Worm (Caenorhabditis elegans): ENCODE measurements around the gene gid-8.

gid-8 gene

ce11 chrV:1491510-1491909, 24.0 kb downstream of the gid-8 start, which contains the start of gene C38C3.6:
C38C3.6 (minus strand) TSS chrV:1491610.
- no peak for TF ChIP-seq mdl-1 (tag; optimal IDR thresholded peaks at IDR 0.05)
- no peak for TF ChIP-seq fkh-4 (tag; optimal IDR thresholded peaks at IDR 0.05; ENCODE audit: borderline replicate concordance)

DNA sequence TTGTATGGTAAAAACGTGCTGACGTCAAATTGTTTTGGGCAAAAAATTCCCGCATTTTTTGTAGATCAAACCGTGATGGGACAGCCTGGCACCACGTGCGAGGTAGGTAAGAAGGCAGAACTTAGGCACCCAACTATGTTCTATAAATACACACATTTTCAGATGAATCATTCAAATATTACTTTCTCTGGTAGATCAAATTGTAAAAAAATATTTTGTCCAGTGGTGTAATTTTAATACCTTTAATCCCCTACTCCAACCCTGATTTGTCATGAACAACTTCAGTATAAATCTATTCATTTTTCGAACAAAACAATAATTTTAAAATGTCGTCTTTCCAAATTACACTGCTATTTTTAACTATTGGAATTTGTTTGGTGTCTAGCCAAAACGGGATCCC, 26.9 kb downstream of the gid-8 start, which contains the start of gene spig-7:
TSS of gene spig-7 (plus strand) at position 301 of the 400 bp plus-strand sequence.
- TF ChIP-seq mef-2 (tag; optimal IDR thresholded peaks at IDR 0.05), result no peak
- no peak for TF ChIP-seq mdl-1 (tag; optimal IDR thresholded peaks at IDR 0.05)
- TF ChIP-seq nhr-71 (tag; optimal IDR thresholded peaks at IDR 0.05), result no peak
- no peak for TF ChIP-seq fos-1 (tag; optimal IDR thresholded peaks at IDR 0.05)

DNA sequence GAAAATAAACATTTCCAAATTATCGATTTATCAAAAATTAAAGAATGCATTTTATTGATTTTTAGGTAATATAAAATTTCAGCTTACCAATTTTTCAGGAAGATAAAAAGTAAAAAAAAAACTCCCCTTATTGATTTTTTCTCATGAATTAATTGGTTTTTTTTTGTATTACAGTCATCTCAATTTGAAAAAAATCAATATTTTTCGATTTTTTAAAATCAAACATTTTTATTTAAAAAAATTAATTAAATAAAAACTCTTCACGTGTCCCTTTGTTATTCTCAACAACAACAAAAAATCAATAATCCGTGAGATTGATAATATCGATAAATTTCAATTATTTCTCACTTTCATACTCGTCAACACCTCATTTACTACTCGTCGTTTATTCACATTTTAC, 27.8 kb downstream of the gid-8 start, which contains the start of gene C38C3.3:
TSS of gene C38C3.3 (plus strand) at position 301 of the 400 bp plus-strand sequence.
- no peak for TF ChIP-seq C16A3.4 (tag; optimal IDR thresholded peaks at IDR 0.05)

- TF ChIP-seq mef-2 (tag; optimal IDR thresholded peaks at IDR 0.05) (no peak), nhr-28 (tag; optimal IDR thresholded peaks at IDR 0.05) (no peak), alr-1 (tag; optimal IDR thresholded peaks at IDR 0.05; ENCODE audit: borderline replicate concordance) (no peak), tbx-2 (tag; optimal IDR thresholded peaks at IDR 0.05) (no peak), nhr-71 (tag; optimal IDR thresholded peaks at IDR 0.05) (no peak), unc-62 (GFP tag; optimal IDR thresholded peaks at IDR 0.05) (no peak), nhr-20 (tag; optimal IDR thresholded peaks at IDR 0.05) (no peak), C16A3.4 (tag; optimal IDR thresholded peaks at IDR 0.05) (no peak), vab-15 (tag; optimal IDR thresholded peaks at IDR 0.05) (no peak), fkh-8 (tag; optimal IDR thresholded peaks at IDR 0.05) (no peak), C04F5.9 (tag; optimal IDR thresholded peaks at IDR 0.05) (no peak)
Measured at ce11 chrV:1495752-1496151, 28.2 kb downstream of the gid-8 start.

- TF ChIP-seq fos-1 (tag; optimal IDR thresholded peaks at IDR 0.05) (no peak), lin-35 (GFP tag; optimal IDR thresholded peaks at IDR 0.05) (no peak), snu-23 (GFP tag; optimal IDR thresholded peaks at IDR 0.05) (no peak), pax-3 (tag; optimal IDR thresholded peaks at IDR 0.05) (no peak), efl-1 (optimal IDR thresholded peaks at IDR 0.05) (no peak), efl-1 (GFP tag; optimal IDR thresholded peaks at IDR 0.05 in 1 of 2) (no peak), fkh-10 (GFP tag; optimal IDR thresholded peaks at IDR 0.05) (no peak), nhr-28 (tag; optimal IDR thresholded peaks at IDR 0.05) (no peak), nhr-90 (tag; optimal IDR thresholded peaks at IDR 0.05; ENCODE audit: poor library complexity) (no peak), ceh-82 (tag; optimal IDR thresholded peaks at IDR 0.05) (no peak), lsy-2 (tag; optimal IDR thresholded peaks at IDR 0.05) (no peak), pag-3 (tag; optimal IDR thresholded peaks at IDR 0.05; ENCODE audit: borderline replicate concordance, insufficient read depth) (no peak), egl-13 (tag; optimal IDR thresholded peaks at IDR 0.05) (no peak), nhr-12 (tag; optimal IDR thresholded peaks at IDR 0.05) (no peak), dsc-1 (tag; optimal IDR thresholded peaks at IDR 0.05) (no peak)
Measured at ce11 chrV:1499140-1499539, 31.6 kb downstream of the gid-8 start, which contains the start of gene sru-27. sru-27 (plus strand) TSS chrV:1499440.

DNA sequence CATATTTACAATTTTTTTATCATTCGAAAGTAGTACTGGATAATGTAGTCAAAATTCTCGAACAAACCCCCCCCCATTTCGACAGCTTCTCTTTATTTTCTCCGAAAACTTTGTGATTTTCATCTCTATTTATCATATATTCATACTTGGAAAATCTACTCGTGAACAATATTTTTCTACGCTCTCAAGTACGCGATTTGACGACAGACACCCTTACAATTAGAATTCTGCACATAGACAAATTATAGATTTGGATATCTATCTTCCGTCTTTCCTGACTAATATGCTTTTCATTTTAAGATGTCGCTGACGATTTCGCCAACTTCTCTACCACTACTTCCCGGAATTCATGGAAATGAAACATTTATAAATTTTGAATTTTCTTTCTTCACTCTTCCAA, 38.5 kb downstream of the gid-8 start, which contains the start of gene sru-28:
TSS of gene sru-28 (plus strand) at position 301 of the 400 bp plus-strand sequence.
- TF ChIP-seq pax-3 (tag; optimal IDR thresholded peaks at IDR 0.05) (no peak), pqm-1 (tag; optimal IDR thresholded peaks at IDR 0.05) (no peak), zip-4 (GFP tag; optimal IDR thresholded peaks at IDR 0.05) (no peak), ama-1 (optimal IDR thresholded peaks at IDR 0.05) (no peak), efl-1 (optimal IDR thresholded peaks at IDR 0.05) (no peak), efl-1 (GFP tag; optimal IDR thresholded peaks at IDR 0.05 in 1 of 2) (no peak), aha-1 (tag; optimal IDR thresholded peaks at IDR 0.05) (no peak), mab-9 (GFP tag; IDR thresholded peaks at IDR 0.05) (no peak), aly-2 (tag; optimal IDR thresholded peaks at IDR 0.05) (no peak), lsy-2 (tag; optimal IDR thresholded peaks at IDR 0.05) (no peak), swsn-7 (tag; optimal IDR thresholded peaks at IDR 0.05) (no peak), mdl-1 (tag; optimal IDR thresholded peaks at IDR 0.05) (no peak)

Data from whole organism, L1 larva.